Fruit fly (Drosophila melanogaster) whole organism, embryonic: ENCODE results near the gene unc-119.

ENCODE experiments used
- CG11456 ChIP-seq: fragments of 200-800 bp; sonication (Bioruptor generic); IDR thresholded peaks from 3 replicates; pipeline ENCODE4 v1.3.6; 2022; ENCODE audit warnings: missing biosample characterization, missing genetic modification characterization
- CG12299 ChIP-seq: fragments of 200-800 bp; sonication (Bioruptor generic); optimal IDR thresholded peaks from 2 replicates; lab custom pipeline; 2018; ENCODE audit warnings: missing biosample characterization, mild to moderate bottlenecking, missing genetic modification characterization
- CG13287 ChIP-seq: fragments of 200-800 bp; sonication (Bioruptor generic); IDR thresholded peaks from 2 replicates; pipeline ENCODE4 v1.3.6; 2022; ENCODE audit warnings: missing biosample characterization, missing genetic modification characterization; ENCODE audit not compliant: partially characterized antibody
- CG14441 ChIP-seq: fragments of 200-800 bp; sonication (Bioruptor generic); IDR thresholded peaks from 2 replicates; pipeline ENCODE4 v1.3.6; 2022; ENCODE audit warnings: missing biosample characterization, missing genetic modification characterization
- CG14667 ChIP-seq: fragments of 200-800 bp; sonication (Bioruptor generic); IDR thresholded peaks from 2 replicates; pipeline ENCODE4 v1.3.6; 2022; ENCODE audit warnings: missing biosample characterization, missing genetic modification characterization
- CG17829 ChIP-seq: fragments of 200-800 bp; optimal IDR thresholded peaks from 2 replicates; lab custom pipeline; 2019; ENCODE audit warnings: missing biosample characterization, mild to moderate bottlenecking, missing genetic modification characterization, moderate library complexity
- CG1792 ChIP-seq: fragments of 200-800 bp; sonication (Bioruptor generic); optimal IDR thresholded peaks from 2 replicates; lab custom pipeline; 2016; ENCODE audit warnings: missing biosample characterization, missing genetic modification characterization
- CG31388 ChIP-seq: fragments of 200-800 bp; sonication (Bioruptor generic); optimal IDR thresholded peaks from 2 replicates; lab custom pipeline; 2016; ENCODE audit warnings: missing biosample characterization, missing genetic modification characterization
- CG3281 ChIP-seq: fragments of 200-800 bp; sonication (Bioruptor generic); optimal IDR thresholded peaks from 3 replicates; lab custom pipeline; 2017; ENCODE audit warnings: missing biosample characterization, mild to moderate bottlenecking, missing genetic modification characterization
- CG3407 ChIP-seq: fragments of 200-800 bp; sonication (Bioruptor generic); optimal IDR thresholded peaks from 2 replicates; lab custom pipeline; 2018; ENCODE audit warnings: missing biosample characterization, mild to moderate bottlenecking, missing genetic modification characterization
- CG34422 ChIP-seq: fragments of 200-800 bp; sonication (Bioruptor generic); IDR thresholded peaks from 3 replicates; pipeline ENCODE4 v1.3.6; 2022; ENCODE audit warnings: missing biosample characterization, missing genetic modification characterization
- CG5953 ChIP-seq: fragments of 200-800 bp; sonication (Bioruptor generic); IDR thresholded peaks from 2 replicates; pipeline ENCODE4 v1.3.6; 2022; ENCODE audit warnings: missing biosample characterization, missing genetic modification characterization
- CG6654 ChIP-seq: fragments of 200-800 bp; sonication (Bioruptor generic); optimal IDR thresholded peaks from 2 replicates; lab custom pipeline; 2017; ENCODE audit warnings: missing biosample characterization, mild to moderate bottlenecking, missing genetic modification characterization
- CG7357 ChIP-seq: fragments of 200-800 bp; sonication (Bioruptor generic); IDR thresholded peaks from 3 replicates; pipeline ENCODE4 v1.3.6; 2022; ENCODE audit warnings: missing biosample characterization, missing genetic modification characterization
- CG8944 ChIP-seq: fragments of 200-800 bp; sonication (Bioruptor generic); optimal IDR thresholded peaks from 3 replicates; lab custom pipeline; 2016; ENCODE audit warnings: missing biosample characterization, missing genetic modification characterization
- CG9727 ChIP-seq: fragments of 200-800 bp; sonication (Bioruptor generic); optimal IDR thresholded peaks from 3 replicates; lab custom pipeline; 2017; ENCODE audit warnings: missing biosample characterization, mild to moderate bottlenecking, missing genetic modification characterization
- CG9817 ChIP-seq: fragments of 200-800 bp; sonication (Bioruptor generic); optimal IDR thresholded peaks from 2 replicates; lab custom pipeline; 2018; ENCODE audit warnings: missing biosample characterization, mild to moderate bottlenecking, missing genetic modification characterization, moderate library complexity
- ERR ChIP-seq: fragments of 200-800 bp; sonication (Bioruptor generic); optimal IDR thresholded peaks from 2 replicates; lab custom pipeline; 2016; ENCODE audit warnings: missing biosample characterization, missing genetic modification characterization
- Eip74EF ChIP-seq, 2 experiments: fragments of 200-800 bp in 1 of 2; fragments of >200 bp in 1 of 2; sonication (Bioruptor generic) in 1 of 2; optimal IDR thresholded peaks; 2 replicates each; lab custom pipeline; 2017 to 2019; ENCODE audit warnings: missing biosample characterization in 2 of 2, missing genetic modification characterization in 2 of 2, mild to moderate bottlenecking in 1 of 2, moderate library complexity in 1 of 2
- Elba2 ChIP-seq: fragments of 200-800 bp; sonication (Bioruptor generic); optimal IDR thresholded peaks from 3 replicates; lab custom pipeline; 2016; ENCODE audit warnings: missing biosample characterization, missing genetic modification characterization
- Fer1 ChIP-seq: fragments of 200-800 bp; sonication (Bioruptor generic); optimal IDR thresholded peaks from 2 replicates; lab custom pipeline; 2017; ENCODE audit warnings: missing biosample characterization, mild to moderate bottlenecking, missing genetic modification characterization
- MESR4 ChIP-seq: fragments of 200-800 bp; sonication (Bioruptor generic); optimal IDR thresholded peaks from 2 replicates; lab custom pipeline; 2018; ENCODE audit warnings: missing biosample characterization, mild to moderate bottlenecking, missing genetic modification characterization, moderate library complexity
- Nf-YB ChIP-seq: fragments of 200-800 bp; sonication (Bioruptor generic); optimal IDR thresholded peaks from 3 replicates; lab custom pipeline; 2019; ENCODE audit warnings: missing biosample characterization, mild to moderate bottlenecking, missing genetic modification characterization, moderate library complexity
- NfI ChIP-seq: fragments of 200-800 bp; sonication (Bioruptor generic); optimal IDR thresholded peaks from 3 replicates; lab custom pipeline; 2018; ENCODE audit warnings: missing biosample characterization, mild to moderate bottlenecking, missing genetic modification characterization, moderate library complexity
- Oaz ChIP-seq: fragments of 200-800 bp; sonication (Bioruptor generic); IDR thresholded peaks from 2 replicates; pipeline ENCODE4 v1.3.6; 2022; ENCODE audit warnings: missing biosample characterization, missing genetic modification characterization
- Opbp ChIP-seq: fragments of 200-800 bp; sonication (Bioruptor generic); IDR thresholded peaks from 3 replicates; pipeline ENCODE4 v1.3.6; 2022; ENCODE audit warnings: missing biosample characterization, missing genetic modification characterization; ENCODE audit not compliant: partially characterized antibody
- Sry-β ChIP-seq: fragments of 200-800 bp; sonication (Bioruptor generic); optimal IDR thresholded peaks from 2 replicates; lab custom pipeline; 2018; ENCODE audit warnings: missing biosample characterization, mild to moderate bottlenecking, missing genetic modification characterization, moderate library complexity
- TFAM ChIP-seq: fragments of 200-800 bp; sonication (Bioruptor generic); optimal IDR thresholded peaks from 2 replicates; lab custom pipeline; 2017; ENCODE audit warnings: missing biosample characterization, missing genetic modification characterization, inconsistent platforms
- Tbp ChIP-seq: fragments of >200 bp; optimal IDR thresholded peaks from 2 replicates; lab custom pipeline; 2018; ENCODE audit warnings: missing biosample characterization, missing genetic modification characterization
- YL-1 ChIP-seq: fragments of 200-800 bp; sonication (Bioruptor generic); optimal IDR thresholded peaks from 3 replicates; lab custom pipeline; 2017; ENCODE audit warnings: missing biosample characterization, mild to moderate bottlenecking, missing genetic modification characterization
- ab ChIP-seq: fragments of 200-800 bp; sonication (Bioruptor generic); optimal IDR thresholded peaks from 2 replicates; lab custom pipeline; 2016; ENCODE audit warnings: missing biosample characterization, missing genetic modification characterization
- ash1 ChIP-seq: fragments of 200-800 bp; sonication (Bioruptor generic); optimal IDR thresholded peaks from 2 replicates; lab custom pipeline; 2018; ENCODE audit warnings: missing biosample characterization, mild to moderate bottlenecking, missing genetic modification characterization
- caup ChIP-seq: fragments of 200-800 bp; sonication (Bioruptor generic); optimal IDR thresholded peaks from 3 replicates; lab custom pipeline; 2017; ENCODE audit warnings: missing biosample characterization, mild to moderate bottlenecking, missing genetic modification characterization, moderate library complexity; ENCODE audit not compliant: severe bottlenecking
- corto ChIP-seq: fragments of 200-800 bp; sonication (Bioruptor generic); optimal IDR thresholded peaks from 2 replicates; lab custom pipeline; 2016; ENCODE audit warnings: missing biosample characterization, mild to moderate bottlenecking, missing genetic modification characterization, moderate library complexity
- danr ChIP-seq: fragments of 200-800 bp; sonication (Bioruptor generic); IDR thresholded peaks from 2 replicates; pipeline ENCODE4 v1.3.6; 2022; ENCODE audit warnings: missing biosample characterization, missing genetic modification characterization
- ems ChIP-seq: fragments of 200-800 bp; sonication (Bioruptor generic); optimal IDR thresholded peaks from 3 replicates; lab custom pipeline; 2016; ENCODE audit warnings: missing biosample characterization, missing genetic modification characterization
- ewg ChIP-seq: fragments of 200-800 bp; sonication (Bioruptor generic); optimal IDR thresholded peaks from 3 replicates; lab custom pipeline; 2017; ENCODE audit warnings: mild to moderate bottlenecking, missing biosample characterization, missing genetic modification reagents, missing genetic modification characterization
- gt ChIP-seq: fragments of 200-800 bp; sonication (Bioruptor generic); IDR thresholded peaks from 2 replicates; pipeline ENCODE4 v1.3.6; 2022; ENCODE audit warnings: missing biosample characterization, missing genetic modification characterization
- insv ChIP-seq, 2 experiments: fragments of 200-800 bp; sonication (Bioruptor generic); optimal IDR thresholded peaks; 3 replicates each; lab custom pipeline; 2016 to 2018; ENCODE audit warnings: missing biosample characterization in 2 of 2, missing genetic modification characterization in 2 of 2
- jigr1 ChIP-seq: fragments of 200-800 bp; sonication (Bioruptor generic); IDR thresholded peaks from 3 replicates; pipeline ENCODE4 v1.3.6; 2022; ENCODE audit warnings: missing biosample characterization, missing genetic modification characterization
- knrl ChIP-seq: fragments of 200-800 bp; sonication (Bioruptor generic); IDR thresholded peaks from 3 replicates; pipeline ENCODE4 v1.3.6; 2022; ENCODE audit warnings: missing biosample characterization, missing genetic modification characterization; ENCODE audit not compliant: partially characterized antibody
- maf-S ChIP-seq: fragments of 200-800 bp; sonication (Bioruptor generic); optimal IDR thresholded peaks from 2 replicates; lab custom pipeline; 2016; ENCODE audit warnings: missing biosample characterization, missing genetic modification characterization
- phol ChIP-seq: fragments of 200-800 bp; sonication (Bioruptor generic); optimal IDR thresholded peaks from 3 replicates; lab custom pipeline; 2018; ENCODE audit warnings: missing biosample characterization, mild to moderate bottlenecking, missing genetic modification characterization, moderate library complexity
- repo ChIP-seq: fragments of 200-800 bp; sonication (Bioruptor generic); optimal IDR thresholded peaks from 2 replicates; lab custom pipeline; 2016; ENCODE audit warnings: missing biosample characterization, missing genetic modification characterization
- slou ChIP-seq: fragments of 200-800 bp; sonication (Bioruptor generic); optimal IDR thresholded peaks from 3 replicates; lab custom pipeline; 2016; ENCODE audit warnings: missing biosample characterization, missing genetic modification characterization
- stc ChIP-seq: fragments of 200-800 bp; sonication (Bioruptor generic); IDR thresholded peaks from 2 replicates; pipeline ENCODE4 v1.3.6; 2022; ENCODE audit warnings: missing biosample characterization, missing genetic modification characterization
- tap ChIP-seq: fragments of 200-800 bp; optimal IDR thresholded peaks from 3 replicates; lab custom pipeline; 2019; ENCODE audit warnings: missing biosample characterization, mild to moderate bottlenecking, missing genetic modification characterization, moderate library complexity
- tx ChIP-seq: fragments of 200-800 bp; sonication (Bioruptor generic); optimal IDR thresholded peaks from 2 replicates; lab custom pipeline; 2016; ENCODE audit warnings: missing biosample characterization, missing genetic modification characterization
- zfh2 ChIP-seq: fragments of 200-800 bp; sonication (Bioruptor generic); optimal IDR thresholded peaks from 2 replicates; lab custom pipeline; 2016; ENCODE audit warnings: missing biosample characterization, missing genetic modification characterization

The unc-119 gene

DNA sequence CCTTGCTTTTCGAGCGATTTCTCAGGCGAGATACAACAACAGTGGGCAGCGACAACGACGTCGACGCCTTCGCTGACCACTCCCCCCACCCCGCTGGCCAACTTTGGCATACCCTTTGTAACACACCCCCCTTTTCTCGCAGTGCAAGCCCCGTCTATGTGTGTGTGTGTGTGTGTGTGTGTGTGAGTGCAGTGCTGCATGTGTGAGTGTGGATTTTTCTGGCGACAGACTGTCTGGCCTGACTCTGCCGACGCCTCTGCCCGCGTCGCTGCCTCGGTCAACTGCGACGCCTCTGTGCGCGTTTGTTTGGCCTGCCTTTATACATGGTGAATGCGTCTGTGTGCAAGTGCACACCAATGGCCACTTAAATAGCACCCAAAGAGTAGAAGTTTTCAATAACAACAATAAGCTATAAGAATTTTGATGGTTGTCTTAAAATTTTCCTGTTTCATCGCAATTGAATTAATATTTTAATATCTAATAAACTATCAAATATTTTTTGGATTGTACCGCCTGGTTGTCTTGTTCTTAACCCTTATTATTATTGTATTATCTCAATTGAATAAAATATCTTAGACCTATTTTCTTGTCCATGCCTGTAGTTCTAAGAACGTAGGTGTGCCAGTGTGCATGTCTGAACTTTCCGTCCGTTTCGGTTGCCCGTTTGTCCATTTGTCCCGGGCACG lies 2.9 kb upstream of the unc-119 start (continued):
- peak; percentile 60; the same call in 2 of the 3 replicates for TF ChIP-seq CG11456 (GFP tag; lab: Robert Waterston, UW)
- peak; percentile 96 for TF ChIP-seq phol (tag; lab: Kevin White, UChicago)
- peak; percentile 69 for TF ChIP-seq gt (GFP tag; lab: Robert Waterston, UW)
- peak; percentile 9 for TF ChIP-seq CG31388 (GFP tag; lab: Kevin White, UChicago)
- TF ChIP-seq ash1 (GFP tag; lab: Kevin White, UChicago), result no peak
- peak; percentile 97 for TF ChIP-seq CG17829 (tag; lab: Kevin White, UChicago)
- TF ChIP-seq CG1792 (GFP tag; lab: Kevin White, UChicago), result no peak
- peak; percentile 84 for TF ChIP-seq NfI (GFP tag; lab: Kevin White, UChicago)
- peak; percentile 72 for TF ChIP-seq corto (GFP tag; lab: Kevin White, UChicago)
- peak; percentile 93 for TF ChIP-seq CG12299 (tag; lab: Kevin White, UChicago)
- peak; percentile 84 for TF ChIP-seq ewg
- no peak for TF ChIP-seq tx (GFP tag; lab: Kevin White, UChicago)
- TF ChIP-seq repo (GFP tag; lab: Kevin White, UChicago), result no peak
- TF ChIP-seq CG3281 (GFP tag; lab: Kevin White, UChicago), result peak; percentile 82
- no peak for TF ChIP-seq ERR (GFP tag; lab: Kevin White, UChicago)
- peak; percentile 82 for TF ChIP-seq CG34422
- peak in 1 of 2 experiments; percentile 96 for TF ChIP-seq Eip74EF (GFP tag; optimal IDR thresholded peaks at IDR 0.05; lab: Kevin White, UChicago)
- TF ChIP-seq CG7357 (GFP tag; lab: Robert Waterston, UW), result peak; percentile 47; the same call in 1 of the 3 replicates
- TF ChIP-seq CG13287, result no peak
- TF ChIP-seq CG8944 (GFP tag; lab: Kevin White, UChicago), result no peak
- TF ChIP-seq CG14441 (GFP tag; lab: Robert Waterston, UW), result peak; percentile 68; the same call in 1 of the 2 replicates
- TF ChIP-seq danr (GFP tag; lab: Robert Waterston, UW), result peak; percentile 40; the same call in 1 of the 2 replicates
- no peak for TF ChIP-seq Opbp (GFP tag; lab: Robert Waterston, UW)
- peak; percentile 95 for TF ChIP-seq tap (tag; lab: Kevin White, UChicago)
- TF ChIP-seq caup (GFP tag; lab: Kevin White, UChicago), result peak; percentile 77
- peak; percentile 2 for TF ChIP-seq Elba2
- TF ChIP-seq CG9817, result peak; percentile 81
- no peak for TF ChIP-seq knrl
- peak; percentile 92 for TF ChIP-seq Fer1 (GFP tag; lab: Kevin White, UChicago)
- no peak for TF ChIP-seq ab (GFP tag; lab: Kevin White, UChicago)
- TF ChIP-seq YL-1 (GFP tag; lab: Kevin White, UChicago), result peak; percentile 65
- TF ChIP-seq Oaz, result peak; percentile 46
- peak; percentile 92 for TF ChIP-seq CG9727 (GFP tag; lab: Kevin White, UChicago)
- TF ChIP-seq Sry-β (GFP tag; lab: Kevin White, UChicago), result peak; percentile 60
- TF ChIP-seq Tbp (GFP tag; lab: Kevin White, UChicago), result no peak
- TF ChIP-seq maf-S (GFP tag; lab: Kevin White, UChicago), result no peak
- peak; percentile 75 for TF ChIP-seq CG5953 (GFP tag; lab: Robert Waterston, UW)
- no peak for TF ChIP-seq zfh2 (GFP tag; lab: Kevin White, UChicago)
- peak; percentile 93 for TF ChIP-seq CG3407 (GFP tag; lab: Kevin White, UChicago)
- peak; percentile 57 for TF ChIP-seq TFAM (GFP tag; lab: Kevin White, UChicago)
- peak in 1 of 2 experiments; percentile 47 for TF ChIP-seq insv (GFP tag; optimal IDR thresholded peaks at IDR 0.05; lab: Kevin White, UChicago)
- TF ChIP-seq ems, result peak; percentile 49
- TF ChIP-seq slou (GFP tag; lab: Kevin White, UChicago), result peak; percentile 31
- peak; percentile 87 for TF ChIP-seq stc (GFP tag; lab: Robert Waterston, UW)
- peak; percentile 74; the same call in 1 of the 3 replicates for TF ChIP-seq jigr1 (GFP tag; lab: Robert Waterston, UW)
- TF ChIP-seq MESR4 (GFP tag; lab: Kevin White, UChicago), result peak; percentile 26
- peak; percentile 81 for TF ChIP-seq Nf-YB
- TF ChIP-seq CG14667 (GFP tag; lab: Robert Waterston, UW), result peak; percentile 46; the same call in 1 of the 2 replicates
- TF ChIP-seq CG6654 (GFP tag; lab: Kevin White, UChicago), result peak; percentile 81
